Fruit fly (Drosophila melanogaster) whole organism, prepupa: ENCODE measurements around the gene Inx2.

Experiments
- Blimp-1 ChIP-seq: fragments of 200-800 bp; sonication (Bioruptor generic); optimal IDR thresholded peaks from 3 replicates; lab custom pipeline; 2017; ENCODE audit warnings: missing biosample characterization, missing genetic modification characterization, mild to moderate bottlenecking, moderate library complexity, missing genetic modification reagents
- CG10631 ChIP-seq: fragments of 200-800 bp; sonication (Bioruptor generic); optimal IDR thresholded peaks from 2 replicates; lab custom pipeline; 2016; ENCODE audit warnings: missing biosample characterization, missing genetic modification characterization
- CG10669 ChIP-seq: fragments of 200-800 bp; sonication (Bioruptor generic); optimal IDR thresholded peaks from 3 replicates; lab custom pipeline; 2018; ENCODE audit warnings: missing biosample characterization, mild to moderate bottlenecking, missing genetic modification characterization, moderate library complexity
- CG11294 ChIP-seq: fragments of 200-800 bp; sonication (Bioruptor generic); IDR thresholded peaks from 2 replicates; pipeline ENCODE4 v1.3.6; 2022; ENCODE audit warnings: missing biosample characterization, missing genetic modification characterization
- CG11762 ChIP-seq: fragments of 200-800 bp; sonication (Bioruptor generic); optimal IDR thresholded peaks from 3 replicates; lab custom pipeline; 2016; ENCODE audit warnings: missing biosample characterization, missing genetic modification characterization; ENCODE audit not compliant: insufficient read depth
- CG11902 ChIP-seq: fragments of 200-800 bp; sonication (Bioruptor generic); optimal IDR thresholded peaks from 3 replicates; lab custom pipeline; 2016; ENCODE audit warnings: missing biosample characterization, missing genetic modification characterization
- CG15336 ChIP-seq: fragments of 200-800 bp; sonication (Bioruptor generic); IDR thresholded peaks from 2 replicates; pipeline ENCODE4 v1.3.6; 2022; ENCODE audit warnings: missing biosample characterization, missing genetic modification characterization
- CG16779 ChIP-seq: fragments of 200-800 bp; sonication (Bioruptor generic); optimal IDR thresholded peaks from 3 replicates; lab custom pipeline; 2017; ENCODE audit warnings: missing biosample characterization, mild to moderate bottlenecking, missing genetic modification characterization
- CG3032 ChIP-seq: fragments of 200-800 bp; optimal IDR thresholded peaks from 2 replicates; lab custom pipeline; 2019; ENCODE audit warnings: missing biosample characterization, mild to moderate bottlenecking, missing genetic modification characterization, moderate library complexity
- CG31627 ChIP-seq: fragments of 200-800 bp; sonication (Bioruptor generic); optimal IDR thresholded peaks from 3 replicates; lab custom pipeline; 2016; ENCODE audit warnings: missing biosample characterization, missing genetic modification characterization
- CG32006 ChIP-seq: fragments of 200-800 bp; sonication (Bioruptor generic); optimal IDR thresholded peaks from 3 replicates; lab custom pipeline; 2017; ENCODE audit warnings: missing biosample characterization, mild to moderate bottlenecking, missing genetic modification characterization
- CG4318 ChIP-seq: fragments of 200-800 bp; sonication (Bioruptor generic); optimal IDR thresholded peaks from 3 replicates; lab custom pipeline; 2017; ENCODE audit warnings: missing biosample characterization, mild to moderate bottlenecking, missing genetic modification characterization
- CG6163 ChIP-seq: fragments of 200-800 bp; sonication (Bioruptor generic); IDR thresholded peaks from 3 replicates; pipeline ENCODE4 v1.3.6; 2022; ENCODE audit warnings: missing biosample characterization, missing genetic modification characterization
- CG6276 ChIP-seq: fragments of 200-800 bp; sonication (Bioruptor generic); optimal IDR thresholded peaks from 2 replicates; lab custom pipeline; 2017; ENCODE audit warnings: missing biosample characterization, mild to moderate bottlenecking, missing genetic modification characterization
- CG6792 ChIP-seq: fragments of 200-800 bp; sonication (Bioruptor generic); optimal IDR thresholded peaks from 3 replicates; lab custom pipeline; 2016; ENCODE audit warnings: missing biosample characterization, missing genetic modification characterization
- CG6854 ChIP-seq: fragments of 200-800 bp; sonication (Bioruptor generic); optimal IDR thresholded peaks from 2 replicates; lab custom pipeline; 2017; ENCODE audit warnings: missing biosample characterization, mild to moderate bottlenecking, missing genetic modification characterization
- CG8119 ChIP-seq: fragments of 200-800 bp; sonication (Bioruptor generic); IDR thresholded peaks from 3 replicates; pipeline ENCODE4 v1.3.6; 2022; ENCODE audit warnings: missing biosample characterization, missing genetic modification characterization
- CG8319 ChIP-seq: fragments of 200-800 bp; sonication (Bioruptor generic); optimal IDR thresholded peaks from 3 replicates; lab custom pipeline; 2016; ENCODE audit warnings: missing biosample characterization, missing genetic modification characterization
- CG8632 ChIP-seq: fragments of 200-800 bp; sonication (Bioruptor generic); optimal IDR thresholded peaks from 3 replicates; lab custom pipeline; 2016; ENCODE audit warnings: missing biosample characterization, missing genetic modification characterization
- Eip78C ChIP-seq: fragments of 200-800 bp; sonication (Bioruptor generic); peaks from one replicate; lab custom pipeline; 2016; ENCODE audit warnings: missing biosample characterization, missing genetic modification characterization
- Eip93F ChIP-seq: fragments of 200-800 bp; sonication (Bioruptor generic); optimal IDR thresholded peaks from 2 replicates; lab custom pipeline; 2016; ENCODE audit warnings: missing biosample characterization, mild to moderate bottlenecking, missing genetic modification characterization
- Ets21C ChIP-seq: fragments of 200-800 bp; sonication (Bioruptor generic); optimal IDR thresholded peaks from 3 replicates; lab custom pipeline; 2016; ENCODE audit warnings: missing biosample characterization, missing genetic modification characterization
- Gug ChIP-seq: fragments of 200-800 bp; sonication (Bioruptor generic); IDR thresholded peaks from 2 replicates; pipeline ENCODE4 v1.3.6; 2022; ENCODE audit warnings: missing biosample characterization, missing genetic modification characterization
- Hr38 ChIP-seq: sonication (Bioruptor generic); optimal IDR thresholded peaks from 2 replicates; lab custom pipeline; 2016; ENCODE audit warnings: missing biosample characterization, missing genetic modification characterization
- Hr39 ChIP-seq: fragments of 200-800 bp; sonication (Bioruptor generic); optimal IDR thresholded peaks from 2 replicates; lab custom pipeline; 2016; ENCODE audit warnings: missing biosample characterization, missing genetic modification characterization
- Hr4 ChIP-seq: fragments of 200-800 bp; sonication (Bioruptor generic); optimal IDR thresholded peaks from 3 replicates; lab custom pipeline; 2016; ENCODE audit warnings: missing biosample characterization, missing genetic modification characterization
- Met ChIP-seq: fragments of 200-800 bp; sonication (Bioruptor generic); optimal IDR thresholded peaks from 3 replicates; lab custom pipeline; 2016; ENCODE audit warnings: missing biosample characterization, missing genetic modification characterization
- OdsH ChIP-seq: fragments of 200-800 bp; sonication (Bioruptor generic); optimal IDR thresholded peaks from 3 replicates; lab custom pipeline; 2016; ENCODE audit warnings: missing biosample characterization, missing genetic modification characterization
- Sox102F ChIP-seq: fragments of 200-800 bp; sonication (Bioruptor generic); optimal IDR thresholded peaks from 2 replicates; lab custom pipeline; 2016; ENCODE audit warnings: missing biosample characterization, mild to moderate bottlenecking, missing genetic modification characterization
- Sox14 ChIP-seq: fragments of 200-800 bp; sonication (Bioruptor generic); optimal IDR thresholded peaks from 3 replicates; lab custom pipeline; 2016; ENCODE audit warnings: missing biosample characterization, missing genetic modification characterization
- Sox15 ChIP-seq: fragments of 200-800 bp; sonication (Bioruptor generic); optimal IDR thresholded peaks from 3 replicates; lab custom pipeline; 2016; ENCODE audit warnings: missing biosample characterization, missing genetic modification characterization
- achi ChIP-seq: fragments of 200-800 bp; sonication (Bioruptor generic); optimal IDR thresholded peaks from 3 replicates; lab custom pipeline; 2016; ENCODE audit warnings: missing biosample characterization, missing genetic modification characterization
- acj6 ChIP-seq: fragments of 200-800 bp; sonication (Bioruptor generic); optimal IDR thresholded peaks from 3 replicates; lab custom pipeline; 2016; ENCODE audit warnings: missing biosample characterization, missing genetic modification characterization
- cyc ChIP-seq: fragments of 200-800 bp; sonication (Bioruptor generic); optimal IDR thresholded peaks from 3 replicates; lab custom pipeline; 2016; ENCODE audit warnings: missing biosample characterization, missing genetic modification characterization
- eg ChIP-seq: fragments of 200-800 bp; sonication (Bioruptor generic); IDR thresholded peaks from 3 replicates; pipeline ENCODE4 v1.3.6; 2022; ENCODE audit warnings: missing biosample characterization, missing genetic modification characterization
- esn ChIP-seq: fragments of 200-800 bp; sonication (Bioruptor generic); optimal IDR thresholded peaks from 2 replicates; lab custom pipeline; 2016; ENCODE audit warnings: missing biosample characterization, mild to moderate bottlenecking, missing genetic modification characterization, moderate library complexity
- fd59A ChIP-seq: fragments of 200-800 bp; sonication (Bioruptor generic); optimal IDR thresholded peaks from 2 replicates; lab custom pipeline; 2017; ENCODE audit warnings: missing biosample characterization, mild to moderate bottlenecking, missing genetic modification characterization, missing genetic modification reagents
- fd85E ChIP-seq: fragments of 200-800 bp; sonication (Bioruptor generic); optimal IDR thresholded peaks from 3 replicates; lab custom pipeline; 2016; ENCODE audit warnings: missing biosample characterization, missing genetic modification characterization
- net ChIP-seq: fragments of 200-800 bp; sonication (Bioruptor generic); optimal IDR thresholded peaks from 3 replicates; lab custom pipeline; 2016; ENCODE audit warnings: missing biosample characterization, missing genetic modification characterization
- pdm3 ChIP-seq: fragments of 200-800 bp; sonication (Bioruptor generic); optimal IDR thresholded peaks from 3 replicates; lab custom pipeline; 2016; ENCODE audit warnings: missing biosample characterization, missing genetic modification characterization
- salr ChIP-seq, 2 experiments: fragments of 200-800 bp; sonication (Bioruptor generic); optimal IDR thresholded peaks; 3 replicates each; lab custom pipeline; 2016 to 2018; ENCODE audit warnings: missing biosample characterization in 2 of 2, missing genetic modification characterization in 2 of 2, mild to moderate bottlenecking in 1 of 2
- ss ChIP-seq, 2 experiments: fragments of 200-800 bp; sonication (Bioruptor generic); optimal IDR thresholded peaks; 2 replicates in 1 of 2; 3 replicates in 1 of 2; lab custom pipeline; 2017 to 2018; ENCODE audit warnings: mild to moderate bottlenecking in 2 of 2, missing biosample characterization in 2 of 2, missing genetic modification characterization in 2 of 2, moderate library complexity in 1 of 2
- svp ChIP-seq: fragments of 200-800 bp; sonication (Bioruptor generic); peaks from one replicate; lab custom pipeline; 2016; ENCODE audit warnings: missing biosample characterization, missing genetic modification characterization
- topi ChIP-seq: fragments of 200-800 bp; sonication (Bioruptor generic); optimal IDR thresholded peaks from 3 replicates; lab custom pipeline; 2016; ENCODE audit warnings: missing biosample characterization, missing genetic modification characterization
- vri ChIP-seq: fragments of 200-800 bp; sonication (Bioruptor generic); optimal IDR thresholded peaks from 3 replicates; lab custom pipeline; 2016; ENCODE audit warnings: missing biosample characterization, mild to moderate bottlenecking, missing genetic modification characterization

Inx2 gene

DNA sequence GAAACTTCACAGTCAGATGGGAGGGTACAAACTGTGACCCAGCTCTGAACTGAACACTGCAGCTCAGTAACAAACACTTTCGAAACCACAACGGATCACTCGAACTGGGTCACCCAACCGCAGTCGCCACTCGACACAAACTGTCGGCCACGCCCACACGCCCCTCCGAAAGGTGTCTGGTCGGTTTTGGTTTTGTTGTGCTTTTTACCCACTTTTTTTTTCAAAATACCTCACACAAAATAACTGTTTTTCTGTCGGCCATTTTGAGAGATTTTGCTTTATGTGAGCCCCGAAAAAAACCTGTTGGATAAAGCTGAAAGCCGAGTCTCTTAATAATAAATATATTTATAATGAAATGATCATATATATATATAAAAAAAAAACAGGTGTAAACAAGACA lies 7.2 kb upstream of the Inx2 start, which contains the start of gene ogre (continued):
- TF ChIP-seq CG11902 (GFP tag; lab: Kevin White, UChicago) (no peak), esn (GFP tag; lab: Kevin White, UChicago) (no peak), Hr39 (GFP tag; lab: Kevin White, UChicago) (no peak), Blimp-1 (peak; percentile 50), ss (GFP tag; optimal IDR thresholded peaks at IDR 0.05; lab: Kevin White, UChicago) (no peak), CG15336 (GFP tag; lab: Robert Waterston, UW) (0 out of 2 replicates have a peak, but pooled peaks have one; percentile 17)

dm6 chrX:6993350-6993749 lies 5.1 kb upstream of the Inx2 start, which contains the start of gene Inx7:
Gene Inx7 (minus strand): TSS chrX:6993612.
- TF ChIP-seq CG31627 (GFP tag; lab: Kevin White, UChicago) (no peak), Hr39 (GFP tag; lab: Kevin White, UChicago) (no peak), vri (GFP tag; lab: Kevin White, UChicago) (no peak), CG11762 (GFP tag; lab: Kevin White, UChicago) (no peak), CG8632 (GFP tag; lab: Kevin White, UChicago) (no peak), Sox102F (GFP tag; lab: Kevin White, UChicago) (no peak), CG8319 (no peak), Hr4 (GFP tag; lab: Kevin White, UChicago) (no peak), CG11294 (GFP tag; lab: Robert Waterston, UW) (no peak), topi (GFP tag; lab: Kevin White, UChicago) (no peak), CG10631 (no peak), cyc (GFP tag; lab: Kevin White, UChicago) (no peak), CG6854 (no peak), Ets21C (GFP tag; lab: Kevin White, UChicago) (no peak), fd85E (no peak), CG10669 (no peak)
- TF ChIP-seq, all 60 proteins: peak for 0

dm6 chrX:6993753-6994152 lies 4.7 kb upstream of the Inx2 start:
- TF ChIP-seq CG3032 (tag; lab: Kevin White, UChicago) (no peak), salr (GFP tag; optimal IDR thresholded peaks at IDR 0.05; lab: Kevin White, UChicago) (no peak), eg (GFP tag; lab: Robert Waterston, UW) (peak; percentile 40; the same call in 2 of the 3 replicates), esn (GFP tag; lab: Kevin White, UChicago) (peak; percentile 86), OdsH (peak; percentile 62), Hr38 (no peak), CG15336 (GFP tag; lab: Robert Waterston, UW) (0 out of 2 replicates have a peak, but pooled peaks have one; percentile 25), CG11902 (GFP tag; lab: Kevin White, UChicago) (peak; percentile 32), svp (GFP tag; lab: Kevin White, UChicago) (peak; percentile 88), CG6854 (peak; percentile 45), CG11762 (GFP tag; lab: Kevin White, UChicago) (peak; percentile 39), Eip78C (peak; percentile 77), CG4318 (GFP tag; lab: Kevin White, UChicago) (no peak), CG8119 (GFP tag; lab: Robert Waterston, UW) (no peak), Sox15 (GFP tag; lab: Kevin White, UChicago) (peak; percentile 48), net (GFP tag; lab: Kevin White, UChicago) (peak; percentile 25), Ets21C (GFP tag; lab: Kevin White, UChicago) (peak; percentile 81), CG6163 (GFP tag; lab: Robert Waterston, UW) (peak; percentile 76), CG6792 (peak; percentile 63), Blimp-1 (peak; percentile 57), Gug (GFP tag; lab: Robert Waterston, UW) (no peak; the same call in 1 of the 2 replicates), achi (GFP tag; lab: Kevin White, UChicago) (peak; percentile 47), Eip93F (GFP tag; lab: Kevin White, UChicago) (peak; percentile 34), vri (GFP tag; lab: Kevin White, UChicago) (peak; percentile 76), CG10631 (peak; percentile 39), Sox14 (GFP tag; lab: Kevin White, UChicago) (peak; percentile 68), CG10669 (no peak), CG32006 (GFP tag; lab: Kevin White, UChicago) (peak; percentile 27), Hr39 (GFP tag; lab: Kevin White, UChicago) (peak; percentile 88), fd59A (GFP tag; lab: Kevin White, UChicago) (no peak), CG11294 (GFP tag; lab: Robert Waterston, UW) (no peak), pdm3 (GFP tag; lab: Kevin White, UChicago) (peak; percentile 56), Hr4 (GFP tag; lab: Kevin White, UChicago) (no peak), CG16779 (tag; lab: Kevin White, UChicago) (no peak), cyc (GFP tag; lab: Kevin White, UChicago) (peak; percentile 86), CG6276 (GFP tag; lab: Kevin White, UChicago) (no peak), acj6 (GFP tag; lab: Kevin White, UChicago) (peak; percentile 48), CG8632 (GFP tag; lab: Kevin White, UChicago) (peak; percentile 32), fd85E (no peak), Met (peak; percentile 84)
